Worm (Caenorhabditis elegans): ENCODE data around the gene sams-4.

- TF ChIP-seq ama-1 (optimal IDR thresholded peaks at IDR 0.05) = no peak
- no peak for TF ChIP-seq elt-2 (tag; optimal IDR thresholded peaks at IDR 0.05)
- no peak for TF ChIP-seq unc-55 (GFP tag; optimal IDR thresholded peaks at IDR 0.05)
- no peak for TF ChIP-seq ets-4 (tag; optimal IDR thresholded peaks at IDR 0.05)
- no peak for TF ChIP-seq hlh-30 (tag; optimal IDR thresholded peaks at IDR 0.05; ENCODE audit: insufficient read depth)
- TF ChIP-seq ceh-6 (GFP tag; optimal IDR thresholded peaks at IDR 0.05) = no peak
- TF ChIP-seq pha-4 (tag; optimal IDR thresholded peaks at IDR 0.05) = no peak
- TF ChIP-seq dmd-4 (tag; optimal IDR thresholded peaks at IDR 0.05; ENCODE audit: borderline replicate concordance) = no peak
- no peak for TF ChIP-seq pat-9 (tag; optimal IDR thresholded peaks at IDR 0.05)
These were observed 36.4 kb downstream of the sams-4 start for ce11 chrIV:5809733-5810132.

All from whole organism, late embryonic.